Fruit fly (Drosophila melanogaster): ENCODE measurements around the gene CG34287.

DNA sequence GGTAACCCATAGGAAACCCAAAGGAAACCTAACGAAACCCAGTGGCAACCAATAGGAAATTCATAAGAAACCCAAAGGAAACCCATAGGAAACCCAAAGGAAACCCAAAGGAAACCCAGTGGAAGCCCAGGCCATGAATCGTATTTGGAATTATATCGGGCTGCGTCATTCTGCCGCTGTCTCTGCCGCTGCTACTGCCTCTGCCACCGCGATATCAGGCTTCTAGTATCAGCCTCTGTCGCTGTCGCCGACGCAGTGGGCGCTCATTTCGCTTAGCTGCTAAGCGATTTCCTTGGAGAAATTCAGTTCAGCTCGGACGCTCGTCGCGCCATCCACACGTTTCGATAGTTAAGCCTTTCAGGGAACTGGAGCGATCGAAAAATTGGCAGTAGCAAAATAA, 21.8 kb upstream of the CG34287 start, which contains the start of gene CG1208:
- TF ChIP-seq fd96Ca (GFP tag; IDR thresholded peaks at IDR 0.05) (no peak), Ets98B (GFP tag; IDR thresholded peaks at IDR 0.05) (no peak), CG4496 (GFP tag; IDR thresholded peaks at IDR 0.05) (no peak), CG17806 (tag; optimal IDR thresholded peaks at IDR 0.05) (no peak), CG8159 (tag; optimal IDR thresholded peaks at IDR 0.05) (no peak), CG8301 (tag; optimal IDR thresholded peaks at IDR 0.05) (no peak), CG14655 (GFP tag; optimal IDR thresholded peaks at IDR 0.05) (no peak), CG32121 (GFP tag; IDR thresholded peaks at IDR 0.05) (no peak), Pif1B (GFP tag; optimal IDR thresholded peaks at IDR 0.05) (no peak), CG15710 (tag; optimal IDR thresholded peaks at IDR 0.05) (no peak), CG12605 (GFP tag; IDR thresholded peaks at IDR 0.05) (no peak), EcR (GFP tag; optimal IDR thresholded peaks at IDR 0.05) (no peak)

All from whole organism, pupa.